Worm (Caenorhabditis elegans) whole organism, L4 larva: ENCODE measurements around the gene polq-1.

Experiments used
- D1046.2 ChIP-seq: fragments of 200-800 bp; sonication (Bioruptor generic); IDR thresholded peaks from 2 replicates; pipeline ENCODE4 v1.3.6; 2022; ENCODE audit warnings: missing genetic modification characterization, missing compliant biosample characterization
- F10B5.3 ChIP-seq: sonication (generic microtip); optimal IDR thresholded peaks from 2 replicates; lab custom pipeline; 2016; ENCODE audit warnings: mild to moderate bottlenecking, missing genetic modification characterization, missing compliant biosample characterization
- F26F4.8 ChIP-seq: fragments of 200-800 bp; sonication (Bioruptor generic); conservative IDR thresholded peaks from 2 replicates; pipeline ENCODE4 v1.3.6; 2022; ENCODE audit warnings: missing genetic modification characterization, missing compliant biosample characterization
- F37D6.2 ChIP-seq: sonication (generic microtip); optimal IDR thresholded peaks from 2 replicates; lab custom pipeline; 2016; ENCODE audit warnings: mild to moderate bottlenecking, missing genetic modification characterization, missing compliant biosample characterization
- T20F7.1 ChIP-seq: fragments of 200-800 bp; sonication (Bioruptor generic); optimal IDR thresholded peaks from 2 replicates; lab custom pipeline; 2018; ENCODE audit warnings: mild to moderate bottlenecking, missing genetic modification characterization, missing compliant biosample characterization
- Y105C5A.15 ChIP-seq: fragments of 200-800 bp; sonication (Bioruptor generic); IDR thresholded peaks from 2 replicates; pipeline ENCODE4 v1.3.6; 2022; ENCODE audit warnings: missing genetic modification characterization, missing compliant biosample characterization
- Y5F2A.4 ChIP-seq: fragments of 200-800 bp; sonication (Bioruptor generic); optimal IDR thresholded peaks from 2 replicates; lab custom pipeline; 2018; ENCODE audit warnings: mild to moderate bottlenecking, missing genetic modification characterization, missing compliant biosample characterization
- Y75B8A.6 ChIP-seq: fragments of 200-800 bp; sonication (Bioruptor generic); IDR thresholded peaks from 2 replicates; pipeline ENCODE4 v1.3.6; 2022; ENCODE audit warnings: missing genetic modification reagents, missing genetic modification characterization, missing compliant biosample characterization
- aha-1 ChIP-seq: fragments of 150-350 bp; peaks from one replicate; lab custom pipeline; 2014; ENCODE audit warnings: missing biosample characterization, missing genetic modification characterization
- attf-4 ChIP-seq: sonication (generic microtip); optimal IDR thresholded peaks from 3 replicates; lab custom pipeline; 2017; ENCODE audit warnings: missing biosample characterization, missing genetic modification characterization
- ceh-20 ChIP-seq: fragments of 200-800 bp; sonication (Bioruptor generic); IDR thresholded peaks from 2 replicates; pipeline ENCODE4 v1.3.6; 2022; ENCODE audit warnings: missing genetic modification reagents, missing genetic modification characterization, missing compliant biosample characterization
- ceh-62 ChIP-seq: sonication (generic microtip); optimal IDR thresholded peaks from 2 replicates; lab custom pipeline; 2017; ENCODE audit warnings: missing biosample characterization, missing genetic modification characterization
- ces-1 ChIP-seq: fragments of 150-350 bp; sonication (generic microtip); optimal IDR thresholded peaks from 4 replicates; lab custom pipeline; 2014; ENCODE audit warnings: missing biosample characterization, missing genetic modification reagents, missing genetic modification characterization
- ctbp-1 ChIP-seq: fragments of 200-800 bp; sonication (Bioruptor generic); IDR thresholded peaks from 2 replicates; pipeline ENCODE4 v1.3.6; 2022; ENCODE audit warnings: missing genetic modification reagents, missing genetic modification characterization, missing compliant biosample characterization
- daf-16 ChIP-seq, 3 experiments: sonication (generic microtip); optimal IDR thresholded peaks; 2 replicates each; lab custom pipeline; 2016 to 2017; ENCODE audit warnings: missing genetic modification characterization in 3 of 3, missing genetic modification reagents in 3 of 3, mild to moderate bottlenecking in 2 of 3, missing compliant biosample characterization in 2 of 3, missing biosample characterization in 1 of 3, moderate library complexity in 1 of 3
- daf-19 ChIP-seq: fragments of 200-800 bp; sonication (Bioruptor generic); conservative IDR thresholded peaks from 2 replicates; pipeline ENCODE4 v1.3.6; 2022; ENCODE audit warnings: missing genetic modification characterization, missing compliant biosample characterization
- dve-1 ChIP-seq: sonication (generic microtip); optimal IDR thresholded peaks from 2 replicates; lab custom pipeline; 2017; ENCODE audit warnings: antibody characterized with exemption, mild to moderate bottlenecking, missing genetic modification characterization, missing compliant biosample characterization; ENCODE audit not compliant: insufficient read depth
- egl-43 ChIP-seq: fragments of 200-800 bp; sonication (Bioruptor generic); IDR thresholded peaks from 2 replicates; pipeline ENCODE4 v1.3.6; 2022; ENCODE audit warnings: missing genetic modification reagents, missing genetic modification characterization, missing compliant biosample characterization
- fkh-10 ChIP-seq: fragments of 150-350 bp; optimal IDR thresholded peaks from 2 replicates; lab custom pipeline; 2014; ENCODE audit warnings: missing biosample characterization, missing genetic modification reagents, missing genetic modification characterization
- gei-8 ChIP-seq: fragments of 200-800 bp; sonication (Bioruptor generic); optimal IDR thresholded peaks from 2 replicates; lab custom pipeline; 2018; ENCODE audit warnings: mild to moderate bottlenecking, missing genetic modification characterization, missing compliant biosample characterization
- hlh-11 ChIP-seq: fragments of 200-800 bp; sonication (Bioruptor generic); optimal IDR thresholded peaks from 2 replicates; lab custom pipeline; 2018; ENCODE audit warnings: mild to moderate bottlenecking, missing genetic modification characterization, missing compliant biosample characterization
- hmg-1.1 ChIP-seq: fragments of 200-800 bp; sonication (Bioruptor generic); IDR thresholded peaks from 2 replicates; pipeline ENCODE4 v1.3.6; 2022; ENCODE audit warnings: missing genetic modification reagents, missing genetic modification characterization, missing compliant biosample characterization
- jun-1 ChIP-seq: fragments of 150-350 bp; optimal IDR thresholded peaks from 2 replicates; lab custom pipeline; 2014; ENCODE audit warnings: missing biosample characterization, missing genetic modification reagents, missing genetic modification characterization
- lin-15B ChIP-seq: fragments of 150-350 bp; sonication (generic microtip); optimal IDR thresholded peaks from 3 replicates; lab custom pipeline; 2014; ENCODE audit warnings: missing biosample characterization, missing genetic modification characterization
- lin-38 ChIP-seq: fragments of 200-800 bp; sonication (Bioruptor generic); IDR thresholded peaks from 2 replicates; pipeline ENCODE4 v1.3.6; 2022; ENCODE audit warnings: missing genetic modification reagents, missing genetic modification characterization, missing compliant biosample characterization
- lsy-2 ChIP-seq, 2 experiments: fragments of 150-350 bp in 1 of 2; sonication (generic microtip) in 1 of 2; optimal IDR thresholded peaks; 2 replicates each; lab custom pipeline; 2014 to 2017; ENCODE audit warnings: missing biosample characterization in 2 of 2, missing genetic modification characterization in 2 of 2
- madf-5 ChIP-seq, 2 experiments: fragments of 200-800 bp; sonication (Bioruptor generic); IDR thresholded peaks; 2 replicates each; pipeline ENCODE4 v1.3.6; 2022; ENCODE audit warnings: missing compliant biosample characterization in 2 of 2, missing genetic modification characterization in 2 of 2
- madf-9 ChIP-seq: fragments of 200-800 bp; sonication (Bioruptor generic); conservative IDR thresholded peaks from 2 replicates; pipeline ENCODE4 v1.3.6; 2022; ENCODE audit warnings: missing genetic modification reagents, missing genetic modification characterization, missing compliant biosample characterization
- mdt-29 ChIP-seq: fragments of 200-800 bp; sonication (Bioruptor generic); IDR thresholded peaks from 2 replicates; pipeline ENCODE4 v1.3.6; 2022; ENCODE audit warnings: missing genetic modification reagents, missing genetic modification characterization, missing compliant biosample characterization
- mep-1 ChIP-seq: fragments of 150-350 bp; sonication (generic microtip); optimal IDR thresholded peaks from 3 replicates; lab custom pipeline; 2014; ENCODE audit warnings: missing biosample characterization, missing genetic modification characterization
- mes-2 ChIP-seq: sonication (generic microtip); optimal IDR thresholded peaks from 2 replicates; lab custom pipeline; 2016; ENCODE audit warnings: missing genotype, mild to moderate bottlenecking, missing genetic modification characterization, missing compliant biosample characterization; ENCODE audit not compliant: poor library complexity, severe bottlenecking
- mxl-3 ChIP-seq: fragments of 200-800 bp; sonication (Bioruptor generic); optimal IDR thresholded peaks from 2 replicates; lab custom pipeline; 2018; ENCODE audit warnings: mild to moderate bottlenecking, missing genetic modification characterization, missing compliant biosample characterization
- nhr-111 ChIP-seq: fragments of 200-800 bp; sonication (Bioruptor generic); optimal IDR thresholded peaks from 2 replicates; lab custom pipeline; 2018; ENCODE audit warnings: mild to moderate bottlenecking, missing genetic modification characterization, missing compliant biosample characterization
- nhr-237 ChIP-seq: sonication (generic microtip); optimal IDR thresholded peaks from 2 replicates; lab custom pipeline; 2017; ENCODE audit warnings: missing biosample characterization, missing genetic modification characterization
- nhr-28 ChIP-seq: fragments of 150-350 bp; optimal IDR thresholded peaks from 2 replicates; lab custom pipeline; 2014; ENCODE audit warnings: missing biosample characterization, missing genetic modification characterization
- nhr-48 ChIP-seq: sonication (generic microtip); optimal IDR thresholded peaks from 2 replicates; lab custom pipeline; 2016; ENCODE audit warnings: mild to moderate bottlenecking, missing genetic modification characterization, missing compliant biosample characterization
- nhr-6 ChIP-seq: fragments of 150-350 bp; optimal IDR thresholded peaks from 2 replicates; lab custom pipeline; 2014; ENCODE audit warnings: missing biosample characterization, missing genetic modification characterization
- pqm-1 ChIP-seq: sonication (generic microtip); optimal IDR thresholded peaks from 2 replicates; lab custom pipeline; 2017; ENCODE audit warnings: missing biosample characterization, missing genetic modification characterization
- rbr-2 ChIP-seq: sonication (generic microtip); optimal IDR thresholded peaks from 2 replicates; lab custom pipeline; 2016; ENCODE audit warnings: missing genotype, missing genetic modification characterization, missing compliant biosample characterization
- saeg-2 ChIP-seq: fragments of 200-800 bp; sonication (Bioruptor generic); IDR thresholded peaks from 2 replicates; pipeline ENCODE4 v1.3.6; 2022; ENCODE audit warnings: missing genetic modification reagents, missing genetic modification characterization, missing compliant biosample characterization
- sdz-12 ChIP-seq: fragments of 200-800 bp; sonication (Bioruptor generic); optimal IDR thresholded peaks from 2 replicates; lab custom pipeline; 2018; ENCODE audit warnings: mild to moderate bottlenecking, missing genetic modification characterization, missing compliant biosample characterization
- snpc-1.2 ChIP-seq: fragments of 200-800 bp; sonication (Bioruptor generic); IDR thresholded peaks from 2 replicates; pipeline ENCODE4 v1.3.6; 2022; ENCODE audit warnings: missing genetic modification reagents, missing genetic modification characterization, missing compliant biosample characterization
- snpc-4 ChIP-seq: fragments of 150-350 bp; optimal IDR thresholded peaks from 2 replicates; lab custom pipeline; 2014; ENCODE audit warnings: missing biosample characterization, missing genetic modification characterization
- tag-97 ChIP-seq: fragments of 200-800 bp; sonication (Bioruptor generic); IDR thresholded peaks from 2 replicates; pipeline ENCODE4 v1.3.6; 2022; ENCODE audit warnings: missing genetic modification characterization, missing compliant biosample characterization
- unc-62 ChIP-seq, 3 experiments: fragments of 150-350 bp in 1 of 3; sonication (generic microtip); optimal IDR thresholded peaks in 2 of 3; peaks in 1 of 3; 1 replicate in 1 of 3; 2 replicates in 2 of 3; lab custom pipeline; 2014 to 2017; ENCODE audit warnings: missing biosample characterization in 3 of 3, missing genetic modification characterization in 3 of 3, missing genetic modification reagents in 3 of 3, missing genotype in 1 of 3
- zip-2 ChIP-seq: fragments of 150-350 bp; optimal IDR thresholded peaks from 2 replicates; lab custom pipeline; 2014; ENCODE audit warnings: missing biosample characterization, missing genetic modification characterization
- ztf-11 ChIP-seq: fragments of 150-350 bp; optimal IDR thresholded peaks from 2 replicates; lab custom pipeline; 2014; ENCODE audit warnings: missing biosample characterization, missing genetic modification characterization

polq-1 gene

DNA sequence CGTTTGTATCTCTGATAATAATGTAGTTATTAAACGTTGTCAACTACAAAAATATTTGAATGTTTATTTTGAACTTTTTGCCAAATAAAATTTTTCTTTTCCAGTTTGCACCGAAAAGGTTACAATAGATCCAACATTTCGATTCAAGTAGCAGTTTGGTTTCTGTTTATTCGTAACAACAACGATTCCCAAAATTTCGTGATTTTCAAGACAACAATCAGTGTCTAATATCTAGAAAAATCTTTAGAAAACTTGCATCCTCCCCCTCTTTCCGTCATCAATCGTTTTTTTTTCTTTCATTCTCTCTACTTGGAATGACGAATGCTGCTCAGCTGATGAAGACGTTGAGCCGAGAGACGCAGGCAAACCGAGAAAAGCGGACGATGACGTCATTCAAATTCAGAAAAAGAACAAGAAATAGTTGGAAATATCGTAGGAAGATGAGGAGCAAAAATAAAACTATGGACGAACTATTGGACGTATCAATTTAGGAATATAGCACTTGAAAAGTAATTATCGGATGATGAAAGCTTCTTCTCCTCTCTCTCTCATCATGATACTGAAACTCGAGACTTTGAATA lies 44.4 kb downstream of the polq-1 start (continued):
- no peak for TF ChIP-seq jun-1 (tag; lab: Kevin White, UChicago)
- TF ChIP-seq rbr-2 (tag; lab: Kevin White, UChicago): peak; percentile 61
- TF ChIP-seq ctbp-1: peak; percentile 84
- no peak for TF ChIP-seq lin-15B (tag; lab: Kevin White, UChicago)
- no peak for TF ChIP-seq F26F4.8 (GFP tag; lab: Robert Waterston, UW)
- TF ChIP-seq mxl-3 (GFP tag; lab: Kevin White, UChicago): no peak
- peak in 1 of 2 experiments; percentile 99 for TF ChIP-seq unc-62 (GFP tag; optimal IDR thresholded peaks at IDR 0.05 in 1 of 2; lab: Kevin White, UChicago)
- TF ChIP-seq unc-62 (tag; optimal IDR thresholded peaks at IDR 0.05; lab: Kevin White, UChicago): no peak
- peak; percentile 70; the same call in 1 of the 2 replicates for TF ChIP-seq ceh-20

DNA sequence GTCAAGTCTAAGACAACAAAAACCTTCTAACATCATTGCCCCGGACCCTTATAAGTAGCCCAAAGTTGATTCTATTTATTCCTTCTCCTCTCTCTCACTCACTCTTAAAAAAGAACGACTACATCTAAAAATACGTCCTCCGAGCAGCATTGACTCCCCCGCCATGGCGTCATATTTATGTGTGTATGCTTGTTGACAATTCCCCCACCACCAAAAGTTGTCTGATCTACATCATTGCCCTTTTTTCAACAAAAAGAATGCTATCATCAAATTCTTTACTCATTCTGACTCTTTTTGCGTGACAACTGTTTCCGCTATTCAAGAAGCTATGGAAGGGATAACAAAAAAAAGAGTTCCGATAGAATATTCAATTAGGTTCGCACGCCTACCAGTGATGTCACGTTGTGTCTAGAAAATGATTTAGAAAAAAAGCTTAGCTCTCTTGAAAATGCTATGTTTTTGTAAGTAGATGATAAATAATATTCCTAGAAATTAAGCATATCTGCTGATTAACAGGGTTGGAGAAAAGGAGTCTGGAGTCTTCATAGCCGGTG lies 45.4 kb downstream of the polq-1 start:
- TF ChIP-seq dve-1 (tag; lab: Kevin White, UChicago): no peak
- no peak for TF ChIP-seq nhr-48 (tag; lab: Kevin White, UChicago)
- peak; percentile 94 for TF ChIP-seq aha-1 (tag; lab: Kevin White, UChicago)
- TF ChIP-seq hmg-1.1 (GFP tag; lab: Robert Waterston, UW): no peak
- no peak for TF ChIP-seq D1046.2 (GFP tag; lab: Robert Waterston, UW)
- no peak for TF ChIP-seq madf-9
- TF ChIP-seq mdt-29 (GFP tag; lab: Robert Waterston, UW): no peak
- TF ChIP-seq tag-97 (GFP tag; lab: Robert Waterston, UW): no peak
- TF ChIP-seq snpc-4 (tag; lab: Kevin White, UChicago): no peak
- TF ChIP-seq mep-1 (tag; lab: Kevin White, UChicago): peak; percentile 12
- TF ChIP-seq nhr-6 (tag; lab: Kevin White, UChicago): no peak
- no peak for TF ChIP-seq T20F7.1 (GFP tag; lab: Kevin White, UChicago)
- peak; percentile 27 for TF ChIP-seq rbr-2 (tag; lab: Kevin White, UChicago)
- TF ChIP-seq fkh-10 (GFP tag; lab: Kevin White, UChicago): no peak
- no peak for TF ChIP-seq hlh-11
- peak; percentile 21; the same call in 1 of the 2 replicates for TF ChIP-seq ctbp-1
- TF ChIP-seq daf-16 (GFP tag; optimal IDR thresholded peaks at IDR 0.05; lab: Kevin White, UChicago): no peak
- TF ChIP-seq daf-16 (tag; optimal IDR thresholded peaks at IDR 0.05; lab: Kevin White, UChicago): no peak
- no peak for TF ChIP-seq F26F4.8 (GFP tag; lab: Robert Waterston, UW)
- TF ChIP-seq F10B5.3 (tag; lab: Kevin White, UChicago): no peak
- no peak for TF ChIP-seq daf-19 (GFP tag; lab: Robert Waterston, UW)
- no peak for TF ChIP-seq nhr-111 (GFP tag; lab: Kevin White, UChicago)
- no peak for TF ChIP-seq nhr-237 (tag; lab: Kevin White, UChicago)
- no peak for TF ChIP-seq sdz-12 (GFP tag; lab: Kevin White, UChicago)
- TF ChIP-seq snpc-1.2 (GFP tag; lab: Robert Waterston, UW): 0 out of 2 replicates have a peak, but pooled peaks have one; percentile 10
- TF ChIP-seq F37D6.2 (tag; lab: Kevin White, UChicago): no peak
- TF ChIP-seq nhr-28: no peak
- TF ChIP-seq Y105C5A.15 (GFP tag; lab: Robert Waterston, UW): no peak
- TF ChIP-seq lsy-2 (tag; optimal IDR thresholded peaks at IDR 0.05; lab: Kevin White, UChicago): no peak
- no peak for TF ChIP-seq egl-43
- TF ChIP-seq ztf-11 (tag; lab: Kevin White, UChicago): no peak
- TF ChIP-seq attf-4 (tag; lab: Kevin White, UChicago): no peak
- TF ChIP-seq saeg-2 (GFP tag; lab: Robert Waterston, UW): no peak
- no peak for TF ChIP-seq madf-5 (GFP tag; IDR thresholded peaks at IDR 0.05; lab: Robert Waterston, UW)
- no peak for TF ChIP-seq lin-38 (GFP tag; lab: Robert Waterston, UW)
- no peak for TF ChIP-seq Y5F2A.4 (GFP tag; lab: Kevin White, UChicago)
- no peak for TF ChIP-seq jun-1 (tag; lab: Kevin White, UChicago)
- TF ChIP-seq ces-1 (GFP tag; lab: Kevin White, UChicago): peak; percentile 6
- TF ChIP-seq Y75B8A.6 (GFP tag; lab: Robert Waterston, UW): no peak
- no peak for TF ChIP-seq gei-8
- no peak for TF ChIP-seq ceh-20
- TF ChIP-seq ceh-62 (tag; lab: Kevin White, UChicago): no peak
- TF ChIP-seq zip-2 (tag; lab: Kevin White, UChicago): no peak
- no peak for TF ChIP-seq mes-2 (tag; lab: Kevin White, UChicago)
- TF ChIP-seq pqm-1 (tag; lab: Kevin White, UChicago): no peak
